Worm (Caenorhabditis elegans) whole organism, young adult: ENCODE data around the gene fbxa-174.

Experiments
- B0035.1 ChIP-seq: sonication (generic microtip); optimal IDR thresholded peaks from 2 replicates; lab custom pipeline; 2016; ENCODE audit warnings: missing genetic modification characterization, mild to moderate bottlenecking, missing compliant biosample characterization, missing genotype, missing genetic modification reagents
- B0336.3 ChIP-seq: fragments of 200-800 bp; sonication (Bioruptor generic); IDR thresholded peaks from 2 replicates; pipeline ENCODE4 v1.3.6; 2022; ENCODE audit warnings: missing genetic modification characterization, missing compliant biosample characterization
- F23B12.7 ChIP-seq: sonication (generic microtip); optimal IDR thresholded peaks from 2 replicates; lab custom pipeline; 2017; ENCODE audit warnings: missing genetic modification characterization, mild to moderate bottlenecking, missing compliant biosample characterization, antibody characterized with exemption, moderate library complexity; ENCODE audit not compliant: insufficient read depth
- F37B4.10 ChIP-seq: fragments of 200-800 bp; sonication (Bioruptor generic); IDR thresholded peaks from 2 replicates; pipeline ENCODE4 v1.3.6; 2022; ENCODE audit warnings: missing genetic modification characterization, missing compliant biosample characterization
- F57C9.4 ChIP-seq: sonication (generic microtip); optimal IDR thresholded peaks from 2 replicates; lab custom pipeline; 2017; ENCODE audit warnings: mild to moderate bottlenecking, missing genetic modification characterization, missing compliant biosample characterization
- T26A5.8 ChIP-seq: sonication (generic microtip); optimal IDR thresholded peaks from 2 replicates; lab custom pipeline; 2016; ENCODE audit warnings: missing genetic modification characterization, missing compliant biosample characterization
- ZK185.1 ChIP-seq: sonication (generic microtip); optimal IDR thresholded peaks from 2 replicates; lab custom pipeline; 2016; ENCODE audit warnings: mild to moderate bottlenecking, missing genetic modification characterization, missing compliant biosample characterization; ENCODE audit not compliant: poor library complexity, severe bottlenecking
- aptf-3 ChIP-seq: fragments of 200-800 bp; sonication (Bioruptor generic); IDR thresholded peaks from 2 replicates; pipeline ENCODE4 v1.3.6; 2022; ENCODE audit warnings: missing genetic modification characterization, missing compliant biosample characterization
- athp-1 ChIP-seq: sonication (generic microtip); optimal IDR thresholded peaks from 2 replicates; lab custom pipeline; 2017; ENCODE audit warnings: mild to moderate bottlenecking, missing genetic modification characterization, missing compliant biosample characterization
- bed-1 ChIP-seq: fragments of 200-800 bp; sonication (Bioruptor generic); IDR thresholded peaks from 2 replicates; pipeline ENCODE4 v1.3.6; 2022; ENCODE audit warnings: missing genetic modification reagents, missing genetic modification characterization, missing compliant biosample characterization
- bed-2 ChIP-seq: fragments of 200-800 bp; sonication (Bioruptor generic); IDR thresholded peaks from 2 replicates; pipeline ENCODE4 v1.3.6; 2022; ENCODE audit warnings: missing genetic modification reagents, missing genetic modification characterization, missing compliant biosample characterization
- ccch-3 ChIP-seq: fragments of 200-800 bp; sonication (Bioruptor generic); optimal IDR thresholded peaks from 2 replicates; lab custom pipeline; 2018; ENCODE audit warnings: mild to moderate bottlenecking, missing genetic modification characterization, missing compliant biosample characterization
- cebp-1 ChIP-seq, 2 experiments: fragments of 200-800 bp in 1 of 2; sonication (Bioruptor generic) in 1 of 2; sonication (generic microtip) in 1 of 2; IDR thresholded peaks in 1 of 2; optimal IDR thresholded peaks in 1 of 2; 2 replicates each; pipeline versions ENCODE4 v1.3.6 to Lab custom; 2017 to 2022; ENCODE audit warnings: missing compliant biosample characterization in 2 of 2, missing genetic modification characterization in 2 of 2, mild to moderate bottlenecking in 1 of 2, missing genetic modification reagents in 1 of 2, moderate library complexity in 1 of 2
- ceh-100 ChIP-seq: fragments of 200-800 bp; sonication (Bioruptor generic); IDR thresholded peaks from 2 replicates; pipeline ENCODE4 v1.3.6; 2022; ENCODE audit warnings: missing genetic modification reagents, missing genetic modification characterization, missing compliant biosample characterization
- ceh-79 ChIP-seq: sonication (generic microtip); optimal IDR thresholded peaks from 2 replicates; lab custom pipeline; 2017; ENCODE audit warnings: mild to moderate bottlenecking, missing genetic modification characterization, missing compliant biosample characterization
- dox-1 ChIP-seq: fragments of 200-800 bp; sonication (Bioruptor generic); IDR thresholded peaks from 2 replicates; pipeline ENCODE4 v1.3.6; 2022; ENCODE audit warnings: missing genetic modification reagents, missing genetic modification characterization, missing compliant biosample characterization
- efl-1 ChIP-seq: fragments of 150-350 bp; optimal IDR thresholded peaks from 2 replicates; lab custom pipeline; 2014; ENCODE audit warnings: missing biosample characterization, missing genetic modification reagents, missing genetic modification characterization
- gei-17 ChIP-seq: fragments of 200-800 bp; sonication (Bioruptor generic); optimal IDR thresholded peaks from 2 replicates; lab custom pipeline; 2018; ENCODE audit warnings: mild to moderate bottlenecking, missing genetic modification characterization, missing compliant biosample characterization
- hmg-1.2 ChIP-seq: fragments of 200-800 bp; sonication (Bioruptor generic); IDR thresholded peaks from 2 replicates; pipeline ENCODE4 v1.3.6; 2022; ENCODE audit warnings: missing genetic modification reagents, missing genetic modification characterization, missing compliant biosample characterization
- hsf-1 ChIP-seq: fragments of 200-800 bp; sonication (Bioruptor generic); IDR thresholded peaks from 2 replicates; pipeline ENCODE4 v1.3.6; 2022; ENCODE audit warnings: missing genetic modification reagents, missing genetic modification characterization, missing compliant biosample characterization
- lag-1 ChIP-seq: fragments of 200-800 bp; sonication (Bioruptor generic); IDR thresholded peaks from 2 replicates; pipeline ENCODE4 v1.3.6; 2022; ENCODE audit warnings: missing genetic modification reagents, missing genetic modification characterization, missing compliant biosample characterization
- madf-3 ChIP-seq: fragments of 200-800 bp; sonication (Bioruptor generic); IDR thresholded peaks from 2 replicates; pipeline ENCODE4 v1.3.6; 2022; ENCODE audit warnings: missing genetic modification reagents, missing genetic modification characterization, missing compliant biosample characterization
- madf-6 ChIP-seq: fragments of 200-800 bp; sonication (Bioruptor generic); IDR thresholded peaks from 2 replicates; pipeline ENCODE4 v1.3.6; 2022; ENCODE audit warnings: missing genetic modification reagents, missing genetic modification characterization, missing compliant biosample characterization
- madf-8 ChIP-seq: fragments of 200-800 bp; sonication (Bioruptor generic); conservative IDR thresholded peaks from 2 replicates; pipeline ENCODE4 v1.3.6; 2022; ENCODE audit warnings: missing genetic modification reagents, missing genetic modification characterization, missing compliant biosample characterization
- mes-4 ChIP-seq: sonication (generic microtip); optimal IDR thresholded peaks from 2 replicates; lab custom pipeline; 2016; ENCODE audit warnings: missing genotype, missing genetic modification characterization, missing compliant biosample characterization
- nhr-80 ChIP-seq: sonication (generic microtip); optimal IDR thresholded peaks from 2 replicates; lab custom pipeline; 2016; ENCODE audit warnings: missing genetic modification characterization, missing compliant biosample characterization
- sdz-38 ChIP-seq: sonication (generic microtip); optimal IDR thresholded peaks from 2 replicates; lab custom pipeline; 2016; ENCODE audit warnings: missing genotype, missing genetic modification characterization, missing compliant biosample characterization
- snpc-4 ChIP-seq, 5 experiments: fragments of 150-350 bp in 1 of 5; sonication (generic microtip) in 4 of 5; optimal IDR thresholded peaks; 2 replicates each; lab custom pipeline; 2014 to 2018; ENCODE audit warnings: missing genetic modification characterization in 5 of 5, missing biosample characterization in 3 of 5, antibody characterized with exemption in 2 of 5, mild to moderate bottlenecking in 2 of 5, missing compliant biosample characterization in 2 of 5, missing genotype in 2 of 5, moderate library complexity in 2 of 5, missing genetic modification reagents in 1 of 5
- sptf-2 ChIP-seq: fragments of 200-800 bp; sonication (Bioruptor generic); optimal IDR thresholded peaks from 2 replicates; lab custom pipeline; 2018; ENCODE audit warnings: mild to moderate bottlenecking, missing genetic modification characterization, missing compliant biosample characterization
- tbp1 ChIP-seq: fragments of 200-800 bp; sonication (Bioruptor generic); optimal IDR thresholded peaks from 2 replicates; lab custom pipeline; 2018; ENCODE audit warnings: mild to moderate bottlenecking, missing genetic modification characterization, missing compliant biosample characterization
- zfh-2 ChIP-seq: fragments of 200-800 bp; sonication (Bioruptor generic); conservative IDR thresholded peaks from 2 replicates; pipeline ENCODE4 v1.3.6; 2022; ENCODE audit warnings: missing genetic modification reagents, missing genetic modification characterization, missing compliant biosample characterization
- ztf-18 ChIP-seq: sonication (generic microtip); optimal IDR thresholded peaks from 2 replicates; lab custom pipeline; 2016; ENCODE audit warnings: missing genotype, mild to moderate bottlenecking, missing genetic modification characterization, missing compliant biosample characterization
- ztf-28 ChIP-seq: fragments of 200-800 bp; sonication (Bioruptor generic); IDR thresholded peaks from 2 replicates; pipeline ENCODE4 v1.3.6; 2022; ENCODE audit warnings: missing genetic modification reagents, missing genetic modification characterization, missing compliant biosample characterization
- ztf-6 ChIP-seq: fragments of 200-800 bp; sonication (Bioruptor generic); IDR thresholded peaks from 2 replicates; pipeline ENCODE4 v1.3.6; 2022; ENCODE audit warnings: missing genetic modification reagents, missing genetic modification characterization, missing compliant biosample characterization

Gene fbxa-174

DNA sequence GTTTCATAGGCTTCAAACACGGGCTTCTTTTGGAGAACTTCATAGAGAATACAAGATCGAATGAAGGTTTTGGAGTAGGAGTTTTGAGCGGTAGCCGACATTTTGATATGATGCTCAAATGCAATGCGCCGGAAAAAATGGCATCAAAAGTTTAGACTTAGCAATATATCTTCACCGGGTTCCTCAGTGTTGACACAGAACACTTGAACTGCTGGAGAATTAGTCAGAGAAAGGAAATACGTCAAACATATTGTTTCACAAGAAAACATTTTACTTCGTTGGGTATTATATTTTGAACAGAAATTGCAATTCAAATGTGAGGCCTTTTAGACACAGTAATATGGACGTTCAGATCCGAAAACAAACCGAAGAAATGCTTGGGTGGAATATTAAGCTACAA, at the start of gene fbxa-174:
fbxa-174 (minus strand) TSS at position 101 of the 400 bp plus-strand sequence.
- TF ChIP-seq madf-6 (no peak), ZK185.1 (tag; lab: Kevin White, UChicago) (no peak), bed-1 (GFP tag; lab: Robert Waterston, UW) (no peak), madf-3 (no peak), bed-2 (GFP tag; lab: Robert Waterston, UW) (no peak), sdz-38 (tag; lab: Kevin White, UChicago) (no peak), ztf-28 (GFP tag; lab: Robert Waterston, UW) (no peak), hmg-1.2 (GFP tag; lab: Robert Waterston, UW) (no peak), athp-1 (tag; lab: Kevin White, UChicago) (no peak), hsf-1 (GFP tag; lab: Robert Waterston, UW) (no peak), aptf-3 (GFP tag; lab: Robert Waterston, UW) (no peak), B0336.3 (GFP tag; lab: Robert Waterston, UW) (no peak), B0035.1 (tag; lab: Kevin White, UChicago) (no peak)

DNA sequence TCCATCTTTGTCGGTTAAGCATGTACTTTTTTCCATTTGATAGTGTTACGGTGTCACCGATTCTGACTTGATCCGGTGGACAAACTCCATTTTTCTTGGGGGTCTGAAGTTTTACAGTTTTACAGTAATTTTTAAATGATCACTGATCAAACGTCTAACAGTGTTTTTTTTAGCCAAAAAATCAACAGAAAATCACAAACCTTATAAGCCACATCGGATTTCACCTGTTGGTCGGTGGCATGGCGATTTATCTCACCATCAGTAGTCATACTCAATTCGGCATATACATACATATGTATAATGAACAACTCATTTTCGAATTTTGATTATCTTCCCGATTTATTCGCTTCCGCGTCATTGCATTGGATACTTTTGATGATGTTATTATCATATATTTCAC, 49.5 kb upstream of the fbxa-174 start, which contains the start of gene srz-91:
srz-91 (plus strand) TSS at position 301 of the 400 bp plus-strand sequence.
- TF ChIP-seq sptf-2 (GFP tag; lab: Kevin White, UChicago), result no peak
- TF ChIP-seq F57C9.4, result no peak

DNA sequence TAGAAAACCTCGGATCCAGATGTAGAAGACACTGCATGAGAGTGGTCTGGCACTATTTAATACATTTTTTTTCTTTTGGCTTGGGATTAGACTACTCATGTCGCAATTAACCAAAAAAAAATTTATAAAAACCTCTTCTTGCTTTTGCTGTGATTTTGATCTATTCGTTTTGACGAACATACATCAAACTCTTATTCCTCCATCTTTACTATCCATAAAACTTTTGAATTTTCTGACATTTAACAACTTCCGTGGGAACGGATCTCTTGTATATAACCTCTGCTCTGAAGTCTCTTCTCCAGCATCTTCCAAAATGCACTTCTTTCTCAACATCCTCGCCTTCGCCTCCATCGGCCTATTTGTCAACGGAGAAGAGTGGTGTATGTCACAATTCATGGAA, 47.8 kb upstream of the fbxa-174 start, which contains the start of gene Y6G8.16:
Y6G8.16 (plus strand) TSS at position 301 of the 400 bp plus-strand sequence.
- 0 out of 2 replicates have a peak, but pooled peaks have one; percentile 39 for TF ChIP-seq F37B4.10 (GFP tag; lab: Robert Waterston, UW)
- TF ChIP-seq, all 124 proteins: peak for 1; not testable (repeated sequence) for 123

DNA sequence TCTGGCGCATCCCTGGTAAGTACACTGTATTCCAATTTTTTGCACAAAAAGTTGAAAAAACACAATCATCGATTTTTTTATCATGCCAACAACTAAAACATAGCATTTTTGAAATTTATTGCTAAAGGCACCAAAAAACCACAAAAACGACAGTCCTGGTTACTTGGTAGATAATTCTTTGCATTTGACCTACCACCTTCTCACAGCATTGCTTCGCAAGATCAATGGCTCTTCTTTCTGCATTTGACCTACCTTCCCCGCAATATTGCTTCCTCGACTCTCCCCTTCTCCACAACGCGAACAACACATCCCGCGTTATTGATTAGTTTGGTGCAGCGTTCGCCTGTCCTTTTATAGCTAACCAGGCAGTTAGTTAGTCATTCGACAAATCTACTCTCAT, 43.2 kb upstream of the fbxa-174 start, which contains the start of gene ztf-25:
ztf-25 (plus strand) TSS at position 301 of the 400 bp plus-strand sequence.
- TF ChIP-seq madf-6 (0 out of 2 replicates have a peak, but pooled peaks have one; percentile 25), ceh-79 (no peak)
- TF ChIP-seq, all 124 proteins: peak for 1

DNA sequence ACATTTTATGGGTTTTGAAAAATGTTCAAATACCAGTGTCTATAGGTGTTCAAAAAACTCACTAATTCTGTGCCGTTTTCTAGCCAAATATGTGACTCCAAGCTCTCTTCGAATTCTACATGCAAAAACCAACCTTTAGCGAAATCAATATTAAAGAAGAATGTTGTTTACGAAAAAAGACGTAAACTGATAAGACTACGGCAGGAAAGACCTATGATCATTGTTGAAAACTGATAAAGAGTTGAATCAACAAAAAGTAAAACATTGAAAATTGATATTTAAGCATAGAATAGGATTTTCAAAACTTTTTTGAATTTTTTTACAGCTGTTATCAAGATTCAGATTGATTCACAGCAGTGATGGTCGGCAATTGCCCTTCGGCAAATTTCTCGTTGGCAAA, 40.5 kb upstream of the fbxa-174 start, which contains the start of gene Y6G8.2:
Y6G8.2 (minus strand) TSS at position 147 of the 400 bp plus-strand sequence.
- TF ChIP-seq tbp1 (GFP tag; lab: Kevin White, UChicago) (no peak), snpc-4 (GFP tag; optimal IDR thresholded peaks at IDR 0.05; lab: Kevin White, UChicago) (no peak), snpc-4 (tag; optimal IDR thresholded peaks at IDR 0.05; lab: Kevin White, UChicago) (peak in 3 of 4 experiments; percentile 30 to 73 (median 47)), nhr-80 (peak; percentile 41)

DNA sequence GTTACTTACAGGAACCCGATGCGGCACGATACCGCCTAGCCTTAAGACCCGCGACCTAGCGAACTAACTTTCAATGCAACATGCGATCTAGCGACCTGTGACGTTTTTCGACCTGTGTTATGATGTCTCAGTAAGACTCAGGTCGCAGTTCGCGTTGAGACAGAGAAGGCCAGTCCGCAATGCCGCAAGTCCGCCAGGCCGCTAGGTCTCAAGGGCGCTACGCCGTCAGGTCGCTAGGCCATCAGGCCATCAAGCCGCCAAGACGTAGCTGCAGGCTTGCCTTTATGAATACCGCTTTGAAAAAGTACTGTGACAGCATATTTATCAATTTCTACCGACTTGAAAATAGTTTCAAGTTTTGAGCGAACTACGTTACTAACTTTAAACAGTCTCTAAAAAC, 37.4 kb upstream of the fbxa-174 start:
- TF ChIP-seq lag-1 (no peak), zfh-2 (GFP tag; lab: Robert Waterston, UW) (peak; percentile 70)

DNA sequence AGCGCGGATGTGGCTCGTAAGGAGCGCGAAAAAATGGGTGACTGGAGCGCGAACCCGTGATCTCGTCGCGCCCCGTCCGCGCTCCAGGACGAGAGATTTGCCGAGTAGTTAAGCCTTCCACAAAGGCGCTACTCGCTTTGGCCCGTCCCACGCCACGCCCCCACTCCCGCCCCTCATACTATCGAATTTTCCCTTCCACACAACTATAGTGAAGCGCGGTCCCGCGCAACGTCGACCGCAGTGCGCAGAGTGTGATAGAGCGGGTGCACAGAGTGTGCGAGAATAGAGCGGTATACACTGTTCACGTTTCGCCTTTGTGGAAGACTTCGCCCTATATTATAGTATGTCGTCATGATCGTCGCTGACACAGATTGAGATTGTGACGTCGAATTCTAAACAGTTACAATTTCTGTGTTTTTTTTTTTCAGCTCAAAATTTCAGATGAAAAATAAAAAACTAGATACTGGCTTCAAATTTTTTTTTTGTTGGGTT, 26.1 kb upstream of the fbxa-174 start, which contains the start of gene fbxa-133:
fbxa-133 (plus strand) TSS at position 442 of the 492 bp plus-strand sequence.
- TF ChIP-seq F37B4.10 (GFP tag; lab: Robert Waterston, UW), result 0 out of 2 replicates have a peak, but pooled peaks have one; percentile 64

DNA sequence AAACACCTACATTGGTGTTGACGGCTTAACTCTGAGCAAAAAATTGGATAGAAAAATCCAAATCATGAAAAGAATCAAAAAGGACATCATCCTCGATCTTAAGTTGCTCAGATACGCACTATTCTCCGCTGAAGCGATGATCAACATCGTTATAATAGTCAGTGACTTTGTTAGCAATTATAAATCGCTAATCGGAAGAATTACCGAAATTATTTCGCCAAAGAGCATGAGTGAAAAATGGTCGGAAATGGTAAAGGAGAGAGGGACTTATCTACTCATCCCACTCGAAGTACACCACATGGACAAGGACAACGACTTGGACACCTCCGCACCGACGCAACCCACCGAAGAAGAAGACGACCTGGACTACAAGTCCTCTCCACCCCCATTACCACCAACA, 21.7 kb upstream of the fbxa-174 start:
- TF ChIP-seq ztf-6 (GFP tag; lab: Robert Waterston, UW) (no peak), F57C9.4 (no peak), madf-6 (no peak), F37B4.10 (GFP tag; lab: Robert Waterston, UW) (no peak), efl-1 (GFP tag; lab: Kevin White, UChicago) (no peak), T26A5.8 (tag; lab: Kevin White, UChicago) (no peak), ceh-100 (GFP tag; lab: Robert Waterston, UW) (no peak), cebp-1 (GFP tag; IDR thresholded peaks at IDR 0.05; lab: Robert Waterston, UW) (no peak), cebp-1 (tag; optimal IDR thresholded peaks at IDR 0.05; lab: Kevin White, UChicago) (no peak), madf-8 (GFP tag; lab: Robert Waterston, UW) (no peak), madf-3 (no peak), dox-1 (no peak), ztf-18 (tag; lab: Kevin White, UChicago) (no peak), mes-4 (no peak), ccch-3 (GFP tag; lab: Kevin White, UChicago) (no peak), F23B12.7 (tag; lab: Kevin White, UChicago) (no peak), gei-17 (GFP tag; lab: Kevin White, UChicago) (no peak)
